Worm (Caenorhabditis elegans): ENCODE measurements around the gene swsn-4.
A peak's percentile ranks its signal among the peaks of the same experiment; 100 is the strongest.

Gene swsn-4

DNA sequence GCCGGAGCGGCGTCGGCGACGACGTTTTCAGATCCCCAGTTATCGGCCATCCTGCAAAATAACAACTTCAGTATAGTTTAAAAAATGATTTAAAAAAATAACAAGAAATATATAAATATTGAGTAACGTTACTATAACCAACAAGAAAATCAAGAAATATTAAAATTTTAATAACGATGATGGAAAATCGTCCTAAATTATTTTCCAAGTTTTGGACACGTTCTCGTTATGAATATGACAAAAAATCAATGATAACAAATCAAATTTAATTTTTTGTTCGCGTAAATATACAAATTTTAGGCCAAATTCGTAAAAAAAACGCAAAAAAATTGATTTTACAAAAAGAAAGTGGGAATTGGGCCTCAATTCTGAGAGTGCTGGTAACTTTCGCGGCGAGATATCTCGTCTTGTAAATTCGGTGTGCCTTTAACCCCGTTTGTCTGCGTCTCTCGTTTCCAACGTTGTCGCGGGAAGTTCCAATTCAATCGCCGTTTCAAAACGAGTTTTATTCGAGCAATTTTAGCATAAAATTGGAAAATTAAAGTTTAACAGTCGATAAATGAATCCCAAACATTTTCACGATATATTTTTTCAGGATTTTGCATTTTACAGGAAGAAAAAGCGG is 14.7 kb upstream of the swsn-4 start, which contains the start of gene rps-5:
TSS of gene rps-5 (minus strand) at position 51 of the 625 bp plus-strand sequence.
- TF ChIP-seq mcd-1 (GFP tag; IDR thresholded peaks at IDR 0.05) (peak; percentile 54), lin-54 (GFP tag; optimal IDR thresholded peaks at IDR 0.05) (peak; percentile 51), cebp-1 (GFP tag; IDR thresholded peaks at IDR 0.05) (no peak), cebp-1 (tag; optimal IDR thresholded peaks at IDR 0.05) (peak; percentile 19), F22D6.2 (tag; optimal IDR thresholded peaks at IDR 0.05) (no peak), F33H1.4 (GFP tag; IDR thresholded peaks at IDR 0.05) (peak; percentile 83), rcor-1 (GFP tag; IDR thresholded peaks at IDR 0.05) (peak; percentile 40; the same call in 1 of the 2 replicates), snpc-3.4 (tag; optimal IDR thresholded peaks at IDR 0.05) (peak; percentile 41), tbp1 (GFP tag; optimal IDR thresholded peaks at IDR 0.05) (peak; percentile 34), ztf-3 (GFP tag; optimal IDR thresholded peaks at IDR 0.05) (no peak), snpc-1.3 (tag; optimal IDR thresholded peaks at IDR 0.05; ENCODE audit: insufficient read depth) (peak; percentile 33), lsl-1 (GFP tag; optimal IDR thresholded peaks at IDR 0.05) (peak; percentile 55), nfya-1 (tag; optimal IDR thresholded peaks at IDR 0.05; ENCODE audit: borderline replicate concordance, insufficient read depth) (no peak), lsy-27 (tag; optimal IDR thresholded peaks at IDR 0.05; ENCODE audit: borderline replicate concordance, insufficient read depth) (no peak), atf-7 (tag; optimal IDR thresholded peaks at IDR 0.05) (no peak), let-607 (tag; optimal IDR thresholded peaks at IDR 0.05) (peak in 1 of 2 experiments; percentile 32), ceh-27 (GFP tag; optimal IDR thresholded peaks at IDR 0.05) (no peak), egl-44 (GFP tag; IDR thresholded peaks at IDR 0.05) (no peak), madf-6 (GFP tag; IDR thresholded peaks at IDR 0.05) (peak; percentile 68), F23B12.7 (tag; optimal IDR thresholded peaks at IDR 0.05; ENCODE audit: insufficient read depth) (peak; percentile 13), ztf-25 (GFP tag; IDR thresholded peaks at IDR 0.05) (no peak), lin-35 (GFP tag; optimal IDR thresholded peaks at IDR 0.05) (peak in 1 of 3 experiments; percentile 54), lin-26 (GFP tag; IDR thresholded peaks at IDR 0.05) (no peak), snpc-4 (GFP tag; optimal IDR thresholded peaks at IDR 0.05) (no peak), snpc-4 (tag; optimal IDR thresholded peaks at IDR 0.05) (peak in 2 of 4 experiments; percentile 29 to 31), hmg-1.2 (GFP tag; IDR thresholded peaks at IDR 0.05) (peak; percentile 93), D2030.7 (GFP tag; IDR thresholded peaks at IDR 0.05) (peak; percentile 52; the same call in 1 of the 2 replicates), pbrm-1 (GFP tag; IDR thresholded peaks at IDR 0.05) (0 out of 2 replicates have a peak, but pooled peaks have one; percentile 11), ztf-18 (tag; optimal IDR thresholded peaks at IDR 0.05) (no peak), F49E8.2 (tag; optimal IDR thresholded peaks at IDR 0.05; ENCODE audit: insufficient read depth) (peak; percentile 19)

DNA sequence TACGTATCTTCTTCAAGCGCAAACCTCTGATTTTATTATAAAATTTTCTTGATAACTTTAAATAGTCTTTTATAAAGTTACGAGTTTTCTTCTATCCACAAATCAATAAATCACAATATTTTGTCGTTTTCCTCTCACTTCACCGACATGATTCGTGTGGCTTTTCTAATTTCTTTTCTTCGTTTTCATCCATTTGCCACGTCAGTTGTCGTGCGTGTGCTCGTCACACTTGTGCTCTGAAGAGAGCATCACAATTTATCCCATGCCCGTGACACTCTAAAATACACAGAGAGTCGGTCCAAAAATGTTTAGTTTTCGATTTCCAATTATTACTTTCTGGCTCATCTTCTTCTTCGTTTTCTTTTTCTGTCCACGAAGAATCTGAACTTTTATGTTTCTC is 13.9 kb upstream of the swsn-4 start:
- TF ChIP-seq aptf-2 (GFP tag; conservative IDR thresholded peaks at IDR 0.05) (no peak), dox-1 (GFP tag; IDR thresholded peaks at IDR 0.05) (no peak), hlh-26 (GFP tag; conservative IDR thresholded peaks at IDR 0.05) (no peak), F39B2.1 (GFP tag; IDR thresholded peaks at IDR 0.05) (no peak), chd-7 (tag; optimal IDR thresholded peaks at IDR 0.05) (no peak), xnd-1 (tag; optimal IDR thresholded peaks at IDR 0.05) (no peak), madf-8 (GFP tag; conservative IDR thresholded peaks at IDR 0.05) (no peak), ztf-26 (tag; optimal IDR thresholded peaks at IDR 0.05) (no peak), ceh-79 (tag; optimal IDR thresholded peaks at IDR 0.05) (no peak)
